Worm (Caenorhabditis elegans): ENCODE results near the gene hpo-30.

hpo-30 gene

ce11 chrV:12337894-12338293 is 27.7 kb upstream of the hpo-30 start, which contains the start of gene twk-13:
TSS of gene twk-13 (minus strand) at chrV:12337994.
- TF ChIP-seq nhr-11 (tag; optimal IDR thresholded peaks at IDR 0.05), result no peak
- no peak for TF ChIP-seq nhr-43 (tag; optimal IDR thresholded peaks at IDR 0.05; ENCODE audit: poor library complexity, severe bottlenecking)
- TF ChIP-seq nhr-12 (tag; optimal IDR thresholded peaks at IDR 0.05), result no peak
- TF ChIP-seq eor-1 (tag; optimal IDR thresholded peaks at IDR 0.05), result no peak
- no peak for TF ChIP-seq mdl-1 (tag; optimal IDR thresholded peaks at IDR 0.05)
- TF ChIP-seq skn-1 (tag; optimal IDR thresholded peaks at IDR 0.05), result no peak
- TF ChIP-seq nhr-237 (tag; optimal IDR thresholded peaks at IDR 0.05), result no peak
- no peak for TF ChIP-seq sea-2 (GFP tag; optimal IDR thresholded peaks at IDR 0.05)
- TF ChIP-seq unc-39 (tag; optimal IDR thresholded peaks at IDR 0.05), result no peak
- no peak for TF ChIP-seq ztf-4 (tag; optimal IDR thresholded peaks at IDR 0.05)
- no peak for TF ChIP-seq egl-5 (tag; optimal IDR thresholded peaks at IDR 0.05)
- TF ChIP-seq daf-12 (tag; optimal IDR thresholded peaks at IDR 0.05), result no peak
- TF ChIP-seq pha-4 (tag; optimal IDR thresholded peaks at IDR 0.05), result no peak
- no peak for TF ChIP-seq lin-15B (tag; optimal IDR thresholded peaks at IDR 0.05)
- TF ChIP-seq lsy-12 (tag; optimal IDR thresholded peaks at IDR 0.05), result no peak

- TF ChIP-seq nhr-12 (tag; optimal IDR thresholded peaks at IDR 0.05) (no peak), mml-1 (tag; optimal IDR thresholded peaks at IDR 0.05) (no peak), egl-5 (tag; optimal IDR thresholded peaks at IDR 0.05) (peak; percentile 78)
Measured at ce11 chrV:12334387-12334786, 24.2 kb upstream of the hpo-30 start.

ce11 chrV:12331820-12332219 is 21.7 kb upstream of the hpo-30 start:
- no peak for TF ChIP-seq ztf-11 (tag; optimal IDR thresholded peaks at IDR 0.05)
- no peak for TF ChIP-seq nhr-67 (tag; optimal IDR thresholded peaks at IDR 0.05)
- peak; percentile 61 for TF ChIP-seq hmg-11 (tag; optimal IDR thresholded peaks at IDR 0.05)
- no peak for TF ChIP-seq ceh-28 (tag; optimal IDR thresholded peaks at IDR 0.05)
- no peak for TF ChIP-seq pha-4 (tag; optimal IDR thresholded peaks at IDR 0.05)
- TF ChIP-seq nhr-25 (tag; optimal IDR thresholded peaks at IDR 0.05), result no peak
- TF ChIP-seq lsy-12 (tag; optimal IDR thresholded peaks at IDR 0.05), result peak; percentile 38
- peak; percentile 43 for TF ChIP-seq lin-39 (tag; optimal IDR thresholded peaks at IDR 0.05)
- TF ChIP-seq nhr-12 (tag; optimal IDR thresholded peaks at IDR 0.05), result no peak
- TF ChIP-seq skn-1 (tag; optimal IDR thresholded peaks at IDR 0.05), result no peak
- no peak for TF ChIP-seq daf-12 (tag; optimal IDR thresholded peaks at IDR 0.05)
- TF ChIP-seq eor-1 (tag; optimal IDR thresholded peaks at IDR 0.05), result no peak
- TF ChIP-seq tbx-2 (tag; optimal IDR thresholded peaks at IDR 0.05), result no peak
- TF ChIP-seq elt-2 (tag; optimal IDR thresholded peaks at IDR 0.05), result peak; percentile 11
- TF ChIP-seq ceh-9 (tag; optimal IDR thresholded peaks at IDR 0.05), result no peak
- TF ChIP-seq ZK546.5 (tag; optimal IDR thresholded peaks at IDR 0.05), result no peak
- TF ChIP-seq fkh-2 (tag; optimal IDR thresholded peaks at IDR 0.05), result no peak
- no peak for TF ChIP-seq nhr-28 (tag; optimal IDR thresholded peaks at IDR 0.05)
- TF ChIP-seq jun-1 (tag; optimal IDR thresholded peaks at IDR 0.05), result no peak
- TF ChIP-seq nhr-76 (tag; optimal IDR thresholded peaks at IDR 0.05), result no peak
- no peak for TF ChIP-seq lin-15B (tag; optimal IDR thresholded peaks at IDR 0.05)
- TF ChIP-seq sea-2 (GFP tag; optimal IDR thresholded peaks at IDR 0.05), result no peak
- no peak for TF ChIP-seq elt-1 (tag; optimal IDR thresholded peaks at IDR 0.05)
- TF ChIP-seq nfya-1 (tag; optimal IDR thresholded peaks at IDR 0.05; ENCODE audit: insufficient read depth), result peak; percentile 32
- TF ChIP-seq aly-2 (tag; optimal IDR thresholded peaks at IDR 0.05), result no peak
- no peak for TF ChIP-seq mml-1 (tag; optimal IDR thresholded peaks at IDR 0.05)
- no peak for TF ChIP-seq pqm-1 (tag; optimal IDR thresholded peaks at IDR 0.05)

- no peak for TF ChIP-seq mml-1 (tag; optimal IDR thresholded peaks at IDR 0.05)
- TF ChIP-seq aly-2 (tag; optimal IDR thresholded peaks at IDR 0.05), result no peak
- peak; percentile 57 for TF ChIP-seq elt-1 (tag; optimal IDR thresholded peaks at IDR 0.05)
Measured at ce11 chrV:12329173-12329572, 19.0 kb upstream of the hpo-30 start.

- TF ChIP-seq nhr-43 (tag; optimal IDR thresholded peaks at IDR 0.05; ENCODE audit: poor library complexity, severe bottlenecking) (no peak), snpc-4 (tag; optimal IDR thresholded peaks at IDR 0.05) (no peak), zag-1 (tag; optimal IDR thresholded peaks at IDR 0.05) (no peak), lin-39 (tag; optimal IDR thresholded peaks at IDR 0.05) (peak; percentile 56), fos-1 (tag; optimal IDR thresholded peaks at IDR 0.05) (no peak), egl-27 (tag; optimal IDR thresholded peaks at IDR 0.05) (no peak), nfya-1 (tag; optimal IDR thresholded peaks at IDR 0.05; ENCODE audit: insufficient read depth) (peak; percentile 22), skn-1 (tag; optimal IDR thresholded peaks at IDR 0.05) (no peak), R02D3.7 (tag; optimal IDR thresholded peaks at IDR 0.05) (no peak), eor-1 (tag; optimal IDR thresholded peaks at IDR 0.05) (no peak), aly-2 (tag; optimal IDR thresholded peaks at IDR 0.05) (no peak), ZK546.5 (tag; optimal IDR thresholded peaks at IDR 0.05) (no peak), hmg-11 (tag; optimal IDR thresholded peaks at IDR 0.05) (peak; percentile 3), egl-5 (tag; optimal IDR thresholded peaks at IDR 0.05) (no peak), nhr-23 (tag; optimal IDR thresholded peaks at IDR 0.05) (no peak), unc-39 (tag; optimal IDR thresholded peaks at IDR 0.05) (no peak)
Measured at ce11 chrV:12326638-12327037, 16.5 kb upstream of the hpo-30 start.

Measured in whole organism, L3 larva.